Worm (Caenorhabditis elegans) whole organism, L3 larva: ENCODE data around the gene syp-2.
A peak's percentile ranks its signal among the peaks of the same experiment; 100 is the strongest.

Experiments
- ZK546.5 ChIP-seq: sonication (generic microtip); optimal IDR thresholded peaks from 2 replicates; lab custom pipeline; 2017; ENCODE audit warnings: missing biosample characterization, missing genetic modification characterization
- aly-2 ChIP-seq: fragments of 150-350 bp; optimal IDR thresholded peaks from 2 replicates; lab custom pipeline; 2014; ENCODE audit warnings: missing biosample characterization, missing genetic modification characterization
- ama-1 ChIP-seq: fragments of 150-350 bp; optimal IDR thresholded peaks from 2 replicates; lab custom pipeline; 2018
- ceh-16 ChIP-seq: sonication (generic microtip); optimal IDR thresholded peaks from 2 replicates; lab custom pipeline; 2017; ENCODE audit warnings: missing biosample characterization, missing genetic modification characterization
- ceh-28 ChIP-seq: fragments of 150-350 bp; optimal IDR thresholded peaks from 2 replicates; lab custom pipeline; 2014; ENCODE audit warnings: missing biosample characterization, missing genetic modification reagents, missing genetic modification characterization
- ceh-82 ChIP-seq: fragments of 150-350 bp; optimal IDR thresholded peaks from 2 replicates; lab custom pipeline; 2014; ENCODE audit warnings: missing biosample characterization, missing genetic modification characterization
- ceh-9 ChIP-seq: sonication (generic microtip); optimal IDR thresholded peaks from 2 replicates; lab custom pipeline; 2018; ENCODE audit warnings: missing biosample characterization, missing genetic modification characterization
- daf-12 ChIP-seq: fragments of 150-350 bp; optimal IDR thresholded peaks from 2 replicates; lab custom pipeline; 2014; ENCODE audit warnings: missing biosample characterization, missing genetic modification reagents, missing genetic modification characterization
- egl-27 ChIP-seq: sonication (generic microtip); optimal IDR thresholded peaks from 4 replicates; lab custom pipeline; 2017; ENCODE audit warnings: missing biosample characterization, missing genetic modification reagents, missing genetic modification characterization
- egl-5 ChIP-seq: fragments of 150-350 bp; optimal IDR thresholded peaks from 2 replicates; lab custom pipeline; 2017; ENCODE audit warnings: missing biosample characterization, missing genetic modification reagents, missing genetic modification characterization, inconsistent platforms
- elt-2 ChIP-seq: sonication (generic microtip); optimal IDR thresholded peaks from 2 replicates; lab custom pipeline; 2016; ENCODE audit warnings: missing genetic modification reagents, mild to moderate bottlenecking, missing genetic modification characterization, missing compliant biosample characterization
- elt-3 ChIP-seq, 3 experiments: fragments of 150-350 bp in 1 of 3; sonication (generic microtip) in 2 of 3; optimal IDR thresholded peaks; 2 replicates in 2 of 3; 4 replicates in 1 of 3; lab custom pipeline; 2014 to 2017; ENCODE audit warnings: missing biosample characterization in 3 of 3, missing genetic modification characterization in 3 of 3
- eor-1 ChIP-seq, 2 experiments: fragments of 150-350 bp; optimal IDR thresholded peaks; 2 replicates each; lab custom pipeline; 2014 to 2018; ENCODE audit warnings: missing biosample characterization in 2 of 2, missing genetic modification characterization in 2 of 2
- fkh-10 ChIP-seq: sonication (generic microtip); optimal IDR thresholded peaks from 2 replicates; lab custom pipeline; 2017; ENCODE audit warnings: missing biosample characterization, missing genetic modification reagents, missing genetic modification characterization
- fkh-2 ChIP-seq: fragments of 150-350 bp; optimal IDR thresholded peaks from 2 replicates; lab custom pipeline; 2014; ENCODE audit warnings: missing biosample characterization, missing genetic modification reagents, missing genetic modification characterization
- fos-1 ChIP-seq: fragments of 150-350 bp; optimal IDR thresholded peaks from 2 replicates; lab custom pipeline; 2014; ENCODE audit warnings: missing biosample characterization, missing genetic modification characterization
- hmg-11 ChIP-seq: sonication (generic microtip); optimal IDR thresholded peaks from 2 replicates; lab custom pipeline; 2016; ENCODE audit warnings: missing genetic modification characterization, missing compliant biosample characterization
- jun-1 ChIP-seq: fragments of 150-350 bp; optimal IDR thresholded peaks from 2 replicates; lab custom pipeline; 2014; ENCODE audit warnings: missing biosample characterization, missing genetic modification reagents, missing genetic modification characterization
- lin-15B ChIP-seq: fragments of 150-350 bp; optimal IDR thresholded peaks from 2 replicates; lab custom pipeline; 2014; ENCODE audit warnings: missing biosample characterization, missing genetic modification characterization
- lin-39 ChIP-seq: fragments of 150-350 bp; optimal IDR thresholded peaks from 2 replicates; lab custom pipeline; 2018; ENCODE audit warnings: missing biosample characterization, missing genetic modification reagents, missing genetic modification characterization
- lsy-12 ChIP-seq: sonication (generic microtip); optimal IDR thresholded peaks from 2 replicates; lab custom pipeline; 2016; ENCODE audit warnings: mild to moderate bottlenecking, missing genetic modification characterization, missing compliant biosample characterization
- mdl-1 ChIP-seq: fragments of 150-350 bp; optimal IDR thresholded peaks from 2 replicates; lab custom pipeline; 2014; ENCODE audit warnings: missing biosample characterization, missing genetic modification characterization
- mml-1 ChIP-seq: fragments of 150-350 bp; sonication (generic microtip); optimal IDR thresholded peaks from 3 replicates; lab custom pipeline; 2014; ENCODE audit warnings: missing biosample characterization, missing genetic modification characterization
- nfya-1 ChIP-seq: sonication (generic microtip); optimal IDR thresholded peaks from 2 replicates; lab custom pipeline; 2017; ENCODE audit warnings: missing genetic modification characterization, mild to moderate bottlenecking, missing compliant biosample characterization, antibody characterized with exemption, moderate library complexity; ENCODE audit not compliant: insufficient read depth
- nhr-12 ChIP-seq: fragments of 150-350 bp; optimal IDR thresholded peaks from 2 replicates; lab custom pipeline; 2014; ENCODE audit warnings: missing biosample characterization, missing genetic modification characterization
- nhr-23 ChIP-seq: fragments of 150-350 bp; optimal IDR thresholded peaks from 2 replicates; lab custom pipeline; 2014; ENCODE audit warnings: missing biosample characterization, missing genetic modification reagents, missing genetic modification characterization
- nhr-237 ChIP-seq: fragments of 150-350 bp; optimal IDR thresholded peaks from 2 replicates; lab custom pipeline; 2014; ENCODE audit warnings: missing biosample characterization, missing genetic modification characterization
- nhr-25 ChIP-seq: sonication (generic microtip); optimal IDR thresholded peaks from 2 replicates; lab custom pipeline; 2017; ENCODE audit warnings: missing biosample characterization, missing genetic modification characterization
- nhr-28 ChIP-seq: fragments of 150-350 bp; optimal IDR thresholded peaks from 2 replicates; lab custom pipeline; 2014; ENCODE audit warnings: missing biosample characterization, missing genetic modification characterization
- nhr-43 ChIP-seq: sonication (generic microtip); optimal IDR thresholded peaks from 2 replicates; lab custom pipeline; 2016; ENCODE audit warnings: mild to moderate bottlenecking, missing genetic modification characterization, missing compliant biosample characterization; ENCODE audit not compliant: poor library complexity, severe bottlenecking
- nhr-67 ChIP-seq: fragments of 150-350 bp; optimal IDR thresholded peaks from 2 replicates; lab custom pipeline; 2014; ENCODE audit warnings: missing biosample characterization, missing genetic modification characterization
- nhr-76 ChIP-seq: fragments of 150-350 bp; sonication (generic microtip); optimal IDR thresholded peaks from 5 replicates; lab custom pipeline; 2014; ENCODE audit warnings: missing biosample characterization, missing genetic modification characterization
- pha-4 ChIP-seq: fragments of 150-350 bp; optimal IDR thresholded peaks from 2 replicates; lab custom pipeline; 2014; ENCODE audit warnings: missing biosample characterization, missing genetic modification reagents, missing genetic modification characterization
- sea-2 ChIP-seq: fragments of 150-350 bp; sonication (generic microtip); optimal IDR thresholded peaks from 4 replicates; lab custom pipeline; 2014; ENCODE audit warnings: missing biosample characterization, missing genetic modification reagents, missing genetic modification characterization
- skn-1 ChIP-seq: fragments of 150-350 bp; optimal IDR thresholded peaks from 2 replicates; lab custom pipeline; 2014; ENCODE audit warnings: missing biosample characterization, missing genetic modification characterization
- snpc-4 ChIP-seq: fragments of 150-350 bp; optimal IDR thresholded peaks from 2 replicates; lab custom pipeline; 2014; ENCODE audit warnings: missing biosample characterization, missing genetic modification characterization
- tbx-2 ChIP-seq: sonication (generic microtip); optimal IDR thresholded peaks from 2 replicates; lab custom pipeline; 2016; ENCODE audit warnings: mild to moderate bottlenecking, missing genetic modification characterization, missing compliant biosample characterization
- unc-39 ChIP-seq: sonication (generic microtip); optimal IDR thresholded peaks from 4 replicates; lab custom pipeline; 2017; ENCODE audit warnings: missing biosample characterization, missing genetic modification characterization
- ztf-11 ChIP-seq: fragments of 150-350 bp; optimal IDR thresholded peaks from 2 replicates; lab custom pipeline; 2014; ENCODE audit warnings: missing biosample characterization, missing genetic modification characterization
- ztf-4 ChIP-seq: fragments of 150-350 bp; optimal IDR thresholded peaks from 2 replicates; lab custom pipeline; 2014; ENCODE audit warnings: missing biosample characterization, missing genetic modification characterization

syp-2 gene

ce11 chrV:5580517-5580916 is 44.2 kb downstream of the syp-2 start (continued):
- TF ChIP-seq mml-1 (tag; lab: Kevin White, UChicago) (no peak), pha-4 (tag; lab: Kevin White, UChicago) (peak; percentile 50), ama-1 (lab: Kevin White, UChicago) (peak; percentile 48), unc-39 (no peak), lin-15B (tag; lab: Kevin White, UChicago) (peak; percentile 37), tbx-2 (tag; lab: Kevin White, UChicago) (no peak), nhr-237 (tag; lab: Kevin White, UChicago) (no peak), ceh-82 (tag; lab: Kevin White, UChicago) (no peak), hmg-11 (tag; lab: Kevin White, UChicago) (peak; percentile 84), elt-2 (tag; lab: Kevin White, UChicago) (peak; percentile 30)

ce11 chrV:5581312-5581711 is 45.0 kb downstream of the syp-2 start, which contains the start of gene klc-2:
Gene klc-2, minus strand, starts transcription at chrV:5581412.
- TF ChIP-seq ztf-4 (tag; lab: Kevin White, UChicago) = no peak
- no peak for TF ChIP-seq mdl-1 (tag; lab: Kevin White, UChicago)
- TF ChIP-seq egl-5 (tag; lab: Kevin White, UChicago) = no peak
- no peak for TF ChIP-seq nhr-43 (tag; lab: Kevin White, UChicago)
- TF ChIP-seq aly-2 (tag; lab: Kevin White, UChicago) = no peak
- TF ChIP-seq egl-27 = no peak
- no peak for TF ChIP-seq eor-1 (tag; optimal IDR thresholded peaks at IDR 0.05; lab: Kevin White, UChicago)
- TF ChIP-seq ceh-16 (tag; lab: Kevin White, UChicago) = no peak
- TF ChIP-seq pha-4 (tag; lab: Kevin White, UChicago) = no peak

DNA sequence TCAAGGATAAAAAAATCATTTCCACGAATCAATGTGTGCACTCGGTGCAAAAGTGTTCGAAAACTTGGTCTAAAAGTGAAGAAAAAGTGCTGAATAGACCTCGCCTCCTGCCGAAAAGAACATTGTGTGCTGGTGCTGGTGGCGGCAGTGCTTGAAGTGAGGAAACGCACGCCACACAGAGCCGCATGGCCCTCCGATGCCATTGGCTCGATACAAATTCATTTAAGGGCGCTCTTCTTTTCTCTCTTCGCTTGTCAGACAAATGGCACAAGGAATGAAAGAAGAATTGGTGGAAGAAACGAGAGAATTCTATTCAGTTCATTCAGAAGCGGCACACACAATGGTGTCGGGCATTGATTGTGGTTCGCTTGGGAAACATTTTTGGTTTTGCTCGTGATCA is 46.0 kb downstream of the syp-2 start:
- peak; percentile 16 for TF ChIP-seq hmg-11 (tag; lab: Kevin White, UChicago)
- peak; percentile 48 for TF ChIP-seq nfya-1 (tag; lab: Kevin White, UChicago)
- TF ChIP-seq ztf-11 = no peak
- no peak for TF ChIP-seq eor-1 (tag; optimal IDR thresholded peaks at IDR 0.05; lab: Kevin White, UChicago)
- no peak for TF ChIP-seq fos-1 (tag; lab: Kevin White, UChicago)
- TF ChIP-seq nhr-237 (tag; lab: Kevin White, UChicago) = no peak
- TF ChIP-seq, all 47 proteins: peak for 2

- TF ChIP-seq fos-1 (tag; lab: Kevin White, UChicago) = no peak
- no peak for TF ChIP-seq mdl-1 (tag; lab: Kevin White, UChicago)
- TF ChIP-seq hmg-11 (tag; lab: Kevin White, UChicago) = no peak
- TF ChIP-seq skn-1 = no peak
- TF ChIP-seq unc-39 = no peak
- peak; percentile 71 for TF ChIP-seq lin-39 (tag; lab: Kevin White, UChicago)
- TF ChIP-seq ama-1 (lab: Kevin White, UChicago) = peak; percentile 46
- no peak for TF ChIP-seq nhr-28 (tag; lab: Kevin White, UChicago)
- TF ChIP-seq nfya-1 (tag; lab: Kevin White, UChicago) = peak; percentile 9
Measured at ce11 chrV:5582860-5583259, 46.6 kb downstream of the syp-2 start.

- TF ChIP-seq nhr-25 (tag; lab: Kevin White, UChicago) = no peak
- no peak for TF ChIP-seq nhr-43 (tag; lab: Kevin White, UChicago)
- no peak for TF ChIP-seq daf-12
- peak; percentile 46 for TF ChIP-seq pha-4 (tag; lab: Kevin White, UChicago)
- TF ChIP-seq fos-1 (tag; lab: Kevin White, UChicago) = no peak
- no peak for TF ChIP-seq nhr-12
- no peak for TF ChIP-seq nhr-76 (tag; lab: Kevin White, UChicago)
- no peak for TF ChIP-seq ZK546.5 (tag; lab: Kevin White, UChicago)
- no peak for TF ChIP-seq aly-2 (tag; lab: Kevin White, UChicago)
- no peak for TF ChIP-seq elt-2 (tag; lab: Kevin White, UChicago)
- TF ChIP-seq jun-1 = no peak
- no peak for TF ChIP-seq lsy-12 (tag; lab: Kevin White, UChicago)
- TF ChIP-seq nhr-28 (tag; lab: Kevin White, UChicago) = no peak
- TF ChIP-seq ceh-16 (tag; lab: Kevin White, UChicago) = no peak
- no peak for TF ChIP-seq ztf-11
- TF ChIP-seq hmg-11 (tag; lab: Kevin White, UChicago) = no peak
- TF ChIP-seq mdl-1 (tag; lab: Kevin White, UChicago) = no peak
- no peak for TF ChIP-seq nhr-67 (tag; lab: Kevin White, UChicago)
- TF ChIP-seq fkh-2 (tag; lab: Kevin White, UChicago) = no peak
- TF ChIP-seq ama-1 (lab: Kevin White, UChicago) = no peak
- no peak for TF ChIP-seq nhr-237 (tag; lab: Kevin White, UChicago)
- TF ChIP-seq tbx-2 (tag; lab: Kevin White, UChicago) = no peak
- TF ChIP-seq egl-5 (tag; lab: Kevin White, UChicago) = peak; percentile 23
- peak; percentile 29 for TF ChIP-seq lin-15B (tag; lab: Kevin White, UChicago)
- TF ChIP-seq mml-1 (tag; lab: Kevin White, UChicago) = no peak
- no peak for TF ChIP-seq ceh-28 (tag; lab: Kevin White, UChicago)
- no peak for TF ChIP-seq nhr-23 (tag; lab: Kevin White, UChicago)
- no peak for TF ChIP-seq eor-1 (tag; optimal IDR thresholded peaks at IDR 0.05; lab: Kevin White, UChicago)
- TF ChIP-seq fkh-10 (GFP tag; lab: Kevin White, UChicago) = no peak
- TF ChIP-seq sea-2 (GFP tag; lab: Kevin White, UChicago) = no peak
- TF ChIP-seq ceh-9 = no peak
- TF ChIP-seq elt-3 (tag; optimal IDR thresholded peaks at IDR 0.05; lab: Kevin White, UChicago) = no peak
- no peak for TF ChIP-seq ztf-4 (tag; lab: Kevin White, UChicago)
- peak; percentile 15 for TF ChIP-seq snpc-4
- TF ChIP-seq skn-1 = peak; percentile 72
- no peak for TF ChIP-seq egl-27
Measured at ce11 chrV:5584293-5584776, 48.0 kb downstream of the syp-2 start, which contains the start of gene pas-6. Gene pas-6, minus strand, starts transcription at chrV:5584343.
